Fruit fly (Drosophila melanogaster): ENCODE results near the gene lz.

Gene lz

DNA sequence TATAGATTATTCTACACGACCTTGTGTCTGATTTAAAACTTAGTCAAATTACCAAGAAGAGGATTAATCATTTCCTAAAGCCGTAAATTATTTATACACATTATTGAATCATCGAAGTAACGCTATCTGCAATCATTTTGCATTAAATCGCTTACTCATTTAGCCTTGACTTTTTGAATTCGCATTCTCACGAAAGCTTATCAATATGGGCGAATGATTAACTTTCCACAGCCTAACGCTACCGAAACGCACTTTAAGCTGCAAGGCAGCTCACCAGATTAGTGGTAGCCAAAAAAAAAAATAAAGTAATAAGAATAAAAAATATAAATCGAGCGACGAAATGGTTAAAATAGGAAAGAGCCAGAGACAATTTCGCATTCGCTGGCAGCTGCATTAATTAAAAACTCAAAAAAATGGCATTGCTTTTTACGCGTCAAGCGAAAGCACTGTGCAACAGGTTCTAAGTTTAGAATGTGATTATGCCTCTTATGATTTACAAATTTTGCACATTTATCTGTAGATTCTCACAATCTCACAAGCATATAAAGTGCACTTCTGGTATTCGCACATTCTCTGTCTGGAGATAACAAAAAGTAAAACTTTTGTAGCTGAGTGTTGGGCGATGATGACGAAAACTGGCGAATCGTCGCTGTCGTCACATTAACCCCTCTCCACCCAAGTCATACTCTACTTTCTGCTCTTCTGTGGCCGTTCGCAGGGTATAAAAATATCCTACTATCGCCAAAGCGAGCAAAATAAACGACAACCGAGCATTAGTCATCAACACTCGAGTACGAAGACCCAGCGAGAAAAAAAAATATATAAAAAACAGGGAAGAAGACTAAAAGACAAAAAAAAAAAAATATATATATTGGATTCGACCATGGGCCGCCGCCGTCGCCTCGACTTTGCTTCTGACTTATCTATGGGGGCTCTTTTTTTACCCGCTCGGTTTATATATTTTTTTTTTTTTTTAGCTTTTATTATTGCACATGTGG is 59.3 kb downstream of the lz start (continued):
- TF ChIP-seq CG16815 (GFP tag; optimal IDR thresholded peaks at IDR 0.05) = peak; percentile 39
- TF ChIP-seq org-1 (GFP tag; optimal IDR thresholded peaks at IDR 0.05) = peak; percentile 54
- TF ChIP-seq CG15479 (GFP tag; optimal IDR thresholded peaks at IDR 0.05) = no peak
- TF ChIP-seq CG3995 (GFP tag; optimal IDR thresholded peaks at IDR 0.05) = peak; percentile 52
- peak; percentile 73 for TF ChIP-seq CG12071 (GFP tag; optimal IDR thresholded peaks at IDR 0.05)
- peak; percentile 19 for TF ChIP-seq Max (GFP tag; optimal IDR thresholded peaks at IDR 0.05)
- TF ChIP-seq CG11398 (GFP tag; optimal IDR thresholded peaks at IDR 0.05) = peak; percentile 4
- peak; percentile 42 for TF ChIP-seq eyg (GFP tag; optimal IDR thresholded peaks at IDR 0.05)
- TF ChIP-seq row (GFP tag; IDR thresholded peaks at IDR 0.05) = peak; percentile 73
- TF ChIP-seq klu (GFP tag; IDR thresholded peaks at IDR 0.05) = peak; percentile 39; the same call in 1 of the 2 replicates
- TF ChIP-seq Camta (GFP tag; optimal IDR thresholded peaks at IDR 0.05) = peak; percentile 27

DNA sequence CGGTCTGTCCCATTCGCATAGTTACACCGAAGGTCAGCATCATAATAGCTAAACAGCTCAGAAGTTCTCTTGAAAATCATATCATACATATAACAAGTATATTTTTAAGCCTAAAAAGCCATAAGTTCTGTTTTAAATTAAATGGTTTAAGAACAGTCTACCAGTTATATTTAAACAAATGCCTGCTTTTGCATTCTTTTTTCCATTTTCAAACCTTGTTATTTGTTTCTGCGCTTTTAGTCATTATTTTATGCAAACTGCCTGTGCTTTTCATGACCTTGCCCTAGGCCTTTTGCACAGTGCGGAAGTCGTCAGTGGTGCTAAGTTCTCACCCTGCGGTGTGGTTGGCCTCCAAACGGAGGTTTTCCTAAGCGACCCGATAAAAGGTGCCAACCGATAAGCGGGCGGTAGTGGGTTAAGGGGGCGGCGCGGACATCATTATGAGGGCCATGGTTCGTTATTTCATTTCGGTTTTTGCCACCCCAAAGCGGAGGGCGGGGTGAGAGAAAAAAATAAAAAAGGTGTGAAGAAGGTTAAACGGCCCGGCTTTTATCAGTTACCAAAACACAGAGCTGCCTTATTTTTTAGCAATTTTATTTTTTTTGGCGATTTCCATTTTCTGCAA is 60.1 kb downstream of the lz start:
- TF ChIP-seq CG15073 (GFP tag; optimal IDR thresholded peaks at IDR 0.05) = no peak
- TF ChIP-seq Drgx (GFP tag; IDR thresholded peaks at IDR 0.05) = peak; percentile 11; the same call in 1 of the 2 replicates
- peak; percentile 51 for TF ChIP-seq zfh2 (GFP tag; optimal IDR thresholded peaks at IDR 0.05)
- no peak for TF ChIP-seq trh (GFP tag; optimal IDR thresholded peaks at IDR 0.05)
- TF ChIP-seq fd64A (GFP tag; optimal IDR thresholded peaks at IDR 0.05) = no peak
- TF ChIP-seq CG9609 (GFP tag; optimal IDR thresholded peaks at IDR 0.05) = peak; percentile 29
- TF ChIP-seq slp2 (GFP tag; optimal IDR thresholded peaks at IDR 0.05) = no peak
- no peak for TF ChIP-seq Stat92E (GFP tag; optimal IDR thresholded peaks at IDR 0.05)
- peak; percentile 16 for TF ChIP-seq Six4 (GFP tag; optimal IDR thresholded peaks at IDR 0.05)
- peak; percentile 13 for TF ChIP-seq CG6654 (GFP tag; optimal IDR thresholded peaks at IDR 0.05)
- TF ChIP-seq CG3838 (GFP tag; optimal IDR thresholded peaks at IDR 0.05) = no peak
- TF ChIP-seq hkb (optimal IDR thresholded peaks at IDR 0.05) = no peak
- peak; percentile 56; the same call in 1 of the 2 replicates for TF ChIP-seq hkb (GFP tag; IDR thresholded peaks at IDR 0.05)
- no peak for TF ChIP-seq B-H1 (GFP tag; IDR thresholded peaks at IDR 0.05)
- TF ChIP-seq HLH54F (GFP tag; optimal IDR thresholded peaks at IDR 0.05) = peak; percentile 47
- no peak for TF ChIP-seq Awh (GFP tag; IDR thresholded peaks at IDR 0.05)
- TF ChIP-seq ash1 (GFP tag; optimal IDR thresholded peaks at IDR 0.05) = no peak
- TF ChIP-seq ham (GFP tag; IDR thresholded peaks at IDR 0.05) = no peak
- TF ChIP-seq CG11696 (GFP tag; IDR thresholded peaks at IDR 0.05) = peak; percentile 69; the same call in 1 of the 2 replicates
- no peak for TF ChIP-seq CG8388 (GFP tag; optimal IDR thresholded peaks at IDR 0.05)
- TF ChIP-seq CG3726 (GFP tag; IDR thresholded peaks at IDR 0.05) = no peak
- peak; percentile 12 for TF ChIP-seq nau (GFP tag; optimal IDR thresholded peaks at IDR 0.05)
- 0 out of 3 replicates have a peak, but pooled peaks have one; percentile 23 for TF ChIP-seq CG34422 (GFP tag; IDR thresholded peaks at IDR 0.05)
- TF ChIP-seq Hsf (GFP tag; optimal IDR thresholded peaks at IDR 0.05) = peak; percentile 44
- TF ChIP-seq Rx (GFP tag; IDR thresholded peaks at IDR 0.05) = no peak; the same call in 1 of the 2 replicates
- no peak for TF ChIP-seq ATbp (GFP tag; optimal IDR thresholded peaks at IDR 0.05)
- no peak for TF ChIP-seq CG42726 (GFP tag; IDR thresholded peaks at IDR 0.05; ENCODE audit: partially characterized antibody)
- TF ChIP-seq cad (GFP tag; optimal IDR thresholded peaks at IDR 0.05) = no peak
- TF ChIP-seq CG3281 (GFP tag; optimal IDR thresholded peaks at IDR 0.05) = peak; percentile 83
- no peak for TF ChIP-seq pb (GFP tag; optimal IDR thresholded peaks at IDR 0.05)
- no peak for TF ChIP-seq CG11398 (GFP tag; optimal IDR thresholded peaks at IDR 0.05)
- no peak for TF ChIP-seq hb (GFP tag; IDR thresholded peaks at IDR 0.05; ENCODE audit: partially characterized antibody)
- TF ChIP-seq CG10321 (GFP tag; IDR thresholded peaks at IDR 0.05) = no peak
- TF ChIP-seq gsb-n (tag; optimal IDR thresholded peaks at IDR 0.05) = no peak
- TF ChIP-seq CG13624 (GFP tag; optimal IDR thresholded peaks at IDR 0.05) = peak; percentile 19
- TF ChIP-seq pnt (GFP tag; optimal IDR thresholded peaks at IDR 0.05) = no peak
- TF ChIP-seq CG12236 (GFP tag; optimal IDR thresholded peaks at IDR 0.05) = no peak

Data from whole organism, embryonic.